Fruit fly (Drosophila melanogaster): ENCODE data around the gene CG16711.

The CG16711 gene

DNA sequence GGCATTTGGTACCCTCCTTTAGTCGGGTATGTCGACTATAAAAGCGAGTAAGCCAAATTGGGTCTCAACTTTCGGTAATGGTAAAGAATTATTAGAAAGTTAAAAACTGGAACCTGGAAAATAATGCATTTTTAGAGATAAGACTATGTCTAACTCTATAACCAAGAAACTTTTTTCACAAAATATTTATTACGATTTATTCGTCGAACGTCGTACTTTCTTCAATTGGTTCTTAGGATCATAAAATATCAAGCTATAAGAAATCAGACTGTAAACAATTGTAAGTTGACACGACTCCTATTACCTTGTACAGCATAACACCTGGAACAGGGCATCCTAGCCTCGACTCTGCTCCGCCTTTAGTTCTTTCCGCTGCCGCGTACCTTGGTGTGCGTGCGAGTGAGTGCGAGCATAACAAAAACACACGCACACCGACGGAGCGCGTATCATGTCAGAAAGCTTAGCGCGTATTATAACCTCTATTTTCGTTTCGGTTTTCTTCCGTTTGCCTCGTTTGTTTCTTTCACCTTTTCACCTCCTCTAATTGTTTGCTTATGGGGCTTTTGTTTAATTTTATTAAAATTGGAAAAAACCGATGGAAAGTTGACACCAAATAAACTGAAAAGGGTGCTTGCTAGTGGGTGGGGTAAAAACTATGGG, 11.1 kb upstream of the CG16711 start (continued):
- peak; percentile 87 for TF ChIP-seq tap (tag; optimal IDR thresholded peaks at IDR 0.05)
- peak; percentile 92 for TF ChIP-seq CG3847 (GFP tag; IDR thresholded peaks at IDR 0.05)
- TF ChIP-seq chinmo (GFP tag; IDR thresholded peaks at IDR 0.05; ENCODE audit: partially characterized antibody) = 0 out of 4 replicates have a peak, but pooled peaks have one; percentile 16
- peak; percentile 95 for TF ChIP-seq Abd-B (GFP tag; optimal IDR thresholded peaks at IDR 0.05)
- peak; percentile 94 for TF ChIP-seq Max (GFP tag; optimal IDR thresholded peaks at IDR 0.05)
- peak; percentile 99 for TF ChIP-seq D19A (tag; optimal IDR thresholded peaks at IDR 0.05)
- peak; percentile 90 for TF ChIP-seq Bdp1 (GFP tag; optimal IDR thresholded peaks at IDR 0.05)
- no peak; the same call in 1 of the 2 replicates for TF ChIP-seq crol (GFP tag; IDR thresholded peaks at IDR 0.05)
- TF ChIP-seq CG11398 (GFP tag; optimal IDR thresholded peaks at IDR 0.05) = peak; percentile 93
- peak; percentile 78 for TF ChIP-seq CG17802 (tag; optimal IDR thresholded peaks at IDR 0.05)
- TF ChIP-seq CG8388 (GFP tag; optimal IDR thresholded peaks at IDR 0.05) = peak; percentile 91
- TF ChIP-seq CG10543 (GFP tag; optimal IDR thresholded peaks at IDR 0.05) = peak; percentile 98
- peak; percentile 71 for TF ChIP-seq toy (GFP tag; IDR thresholded peaks at IDR 0.05)
- TF ChIP-seq HmgD (GFP tag; optimal IDR thresholded peaks at IDR 0.05) = peak; percentile 95
- peak; percentile 89 for TF ChIP-seq CG6813 (GFP tag; optimal IDR thresholded peaks at IDR 0.05)
- peak; percentile 97 for TF ChIP-seq CG4424 (GFP tag; optimal IDR thresholded peaks at IDR 0.05)
- TF ChIP-seq Ada2b (GFP tag; IDR thresholded peaks at IDR 0.05) = peak; percentile 85
- peak; percentile 97 for TF ChIP-seq bab2 (GFP tag; optimal IDR thresholded peaks at IDR 0.05)
- TF ChIP-seq tll (GFP tag; optimal IDR thresholded peaks at IDR 0.05) = peak; percentile 19 to 34
- TF ChIP-seq fru (optimal IDR thresholded peaks at IDR 0.05) = no peak
- peak; percentile 75; the same call in 2 of the 3 replicates for TF ChIP-seq ase (GFP tag; IDR thresholded peaks at IDR 0.05)
- TF ChIP-seq HLHmδ (GFP tag; optimal IDR thresholded peaks at IDR 0.05) = no peak
- peak; percentile 93 for TF ChIP-seq HmgZ (tag; optimal IDR thresholded peaks at IDR 0.05)
- TF ChIP-seq CG31388 (GFP tag; optimal IDR thresholded peaks at IDR 0.05) = peak; percentile 87
- peak; percentile 72; the same call in 2 of the 3 replicates for TF ChIP-seq gce (GFP tag; IDR thresholded peaks at IDR 0.05)
- TF ChIP-seq kah (GFP tag; optimal IDR thresholded peaks at IDR 0.05) = no peak
- TF ChIP-seq Meics (GFP tag; optimal IDR thresholded peaks at IDR 0.05) = peak; percentile 97
- peak; percentile 93 for TF ChIP-seq CG5245 (GFP tag; optimal IDR thresholded peaks at IDR 0.05)
- TF ChIP-seq Asciz (GFP tag; optimal IDR thresholded peaks at IDR 0.05) = peak; percentile 95
- TF ChIP-seq Six4 (GFP tag; optimal IDR thresholded peaks at IDR 0.05) = peak; percentile 94
- TF ChIP-seq h (optimal IDR thresholded peaks at IDR 0.05) = no peak
- TF ChIP-seq btn (GFP tag; optimal IDR thresholded peaks at IDR 0.05) = peak; percentile 90
- TF ChIP-seq ato (GFP tag; IDR thresholded peaks at IDR 0.05; ENCODE audit: partially characterized antibody) = no peak
- TF ChIP-seq p53 (GFP tag; optimal IDR thresholded peaks at IDR 0.05) = peak; percentile 87
- TF ChIP-seq nerfin-1 (tag; optimal IDR thresholded peaks at IDR 0.05) = peak; percentile 91
- peak; percentile 97 for TF ChIP-seq az2 (GFP tag; optimal IDR thresholded peaks at IDR 0.05)
- TF ChIP-seq Rfx (GFP tag; IDR thresholded peaks at IDR 0.05) = peak; percentile 90
- peak; percentile 95 for TF ChIP-seq disco-r (GFP tag; optimal IDR thresholded peaks at IDR 0.05)
- TF ChIP-seq zen2 (GFP tag; IDR thresholded peaks at IDR 0.05; ENCODE audit: partially characterized antibody) = no peak
- peak; percentile 94 for TF ChIP-seq NC2β (GFP tag; optimal IDR thresholded peaks at IDR 0.05)
- peak; percentile 58 for TF ChIP-seq Sry-β (GFP tag; optimal IDR thresholded peaks at IDR 0.05)
- peak; percentile 91 for TF ChIP-seq jing (GFP tag; optimal IDR thresholded peaks at IDR 0.05)
- peak; percentile 83 for TF ChIP-seq Drgx (GFP tag; IDR thresholded peaks at IDR 0.05)
- TF ChIP-seq CG12071 (GFP tag; optimal IDR thresholded peaks at IDR 0.05) = peak; percentile 81
- TF ChIP-seq CG13624 (GFP tag; optimal IDR thresholded peaks at IDR 0.05) = peak; percentile 98
- TF ChIP-seq Xrp1 (GFP tag; IDR thresholded peaks at IDR 0.05) = peak; percentile 89
- peak; percentile 24 for TF ChIP-seq ftz-f1 (GFP tag; optimal IDR thresholded peaks at IDR 0.05)
- peak; percentile 73 for TF ChIP-seq CG2202 (tag; optimal IDR thresholded peaks at IDR 0.05)
- TF ChIP-seq tio (GFP tag; optimal IDR thresholded peaks at IDR 0.05) = peak; percentile 98
- TF ChIP-seq CG9797 (GFP tag; optimal IDR thresholded peaks at IDR 0.05) = peak; percentile 41

Measured in whole organism, embryonic.